Worm (Caenorhabditis elegans) whole organism, early embryonic: ENCODE data around the gene hars-1.

Experiments
- aly-1 ChIP-seq: sonication (generic microtip); optimal IDR thresholded peaks from 2 replicates; lab custom pipeline; 2016; ENCODE audit warnings: missing genetic modification characterization, missing compliant biosample characterization
- ama-1 ChIP-seq: fragments of 150-350 bp; optimal IDR thresholded peaks from 2 replicates; lab custom pipeline; 2014
- flt-1 ChIP-seq: fragments of 200-800 bp; sonication (Bioruptor generic); IDR thresholded peaks from 2 replicates; pipeline ENCODE4 v1.3.6; 2022; ENCODE audit warnings: missing genetic modification characterization, missing compliant biosample characterization
- hmbx-1 ChIP-seq: sonication (generic microtip); optimal IDR thresholded peaks from 2 replicates; lab custom pipeline; 2016; ENCODE audit warnings: mild to moderate bottlenecking, missing genetic modification characterization, missing compliant biosample characterization
- pes-1 ChIP-seq: fragments of 200-800 bp; sonication (Bioruptor generic); IDR thresholded peaks from 2 replicates; pipeline ENCODE4 v1.3.6; 2022; ENCODE audit warnings: missing genetic modification reagents, missing genetic modification characterization, missing compliant biosample characterization
- scrt-1 ChIP-seq: fragments of 200-800 bp; sonication (Bioruptor generic); IDR thresholded peaks from 2 replicates; pipeline ENCODE4 v1.3.6; 2022; ENCODE audit warnings: missing genetic modification characterization, missing compliant biosample characterization

ce11 chrIV:10820114-10820513 lies 38.6 kb upstream of the hars-1 start:
- TF ChIP-seq ama-1 (lab: Kevin White, UChicago) (no peak), pes-1 (GFP tag; lab: Robert Waterston, UW) (no peak), hmbx-1 (tag; lab: Kevin White, UChicago) (no peak), aly-1 (tag; lab: Kevin White, UChicago) (no peak), flt-1 (GFP tag; lab: Robert Waterston, UW) (no peak), scrt-1 (GFP tag; lab: Robert Waterston, UW) (no peak)
